Worm (Caenorhabditis elegans) whole organism, young adult: ENCODE results near the gene nlp-66.

ENCODE experiments used
- B0019.2 ChIP-seq: fragments of 200-800 bp; sonication (Bioruptor generic); conservative IDR thresholded peaks from 2 replicates; pipeline ENCODE4 v1.3.6; 2022; ENCODE audit warnings: missing genetic modification reagents, missing genetic modification characterization, missing compliant biosample characterization
- B0261.1 ChIP-seq: sonication (generic microtip); optimal IDR thresholded peaks from 2 replicates; lab custom pipeline; 2016; ENCODE audit warnings: mild to moderate bottlenecking, missing genetic modification characterization, moderate library complexity, missing compliant biosample characterization
- C17E4.6 ChIP-seq: fragments of 200-800 bp; sonication (Bioruptor generic); IDR thresholded peaks from 2 replicates; pipeline ENCODE4 v1.3.6; 2022; ENCODE audit warnings: missing genetic modification reagents, missing genetic modification characterization, missing compliant biosample characterization
- F10E7.11 ChIP-seq: sonication (generic microtip); optimal IDR thresholded peaks from 2 replicates; lab custom pipeline; 2017; ENCODE audit warnings: mild to moderate bottlenecking, missing genetic modification characterization, moderate library complexity, missing compliant biosample characterization
- F33H1.4 ChIP-seq: fragments of 200-800 bp; sonication (Bioruptor generic); IDR thresholded peaks from 2 replicates; pipeline ENCODE4 v1.3.6; 2022; ENCODE audit warnings: missing genetic modification reagents, missing genetic modification characterization, missing compliant biosample characterization
- K12H6.12 ChIP-seq: fragments of 200-800 bp; sonication (Bioruptor generic); optimal IDR thresholded peaks from 2 replicates; lab custom pipeline; 2018; ENCODE audit warnings: mild to moderate bottlenecking, missing genetic modification characterization, missing compliant biosample characterization
- T07F8.4 ChIP-seq: sonication (generic microtip); optimal IDR thresholded peaks from 2 replicates; lab custom pipeline; 2016; ENCODE audit warnings: mild to moderate bottlenecking, missing genetic modification characterization, moderate library complexity, missing compliant biosample characterization
- T26A5.8 ChIP-seq: sonication (generic microtip); optimal IDR thresholded peaks from 2 replicates; lab custom pipeline; 2016; ENCODE audit warnings: missing genetic modification characterization, missing compliant biosample characterization
- Y79H2A.3 ChIP-seq: fragments of 200-800 bp; sonication (Bioruptor generic); conservative IDR thresholded peaks from 2 replicates; pipeline ENCODE4 v1.3.6; 2022; ENCODE audit warnings: missing genetic modification reagents, missing genetic modification characterization, missing compliant biosample characterization
- Y95B8A.8 ChIP-seq: fragments of 200-800 bp; sonication (Bioruptor generic); IDR thresholded peaks from 2 replicates; pipeline ENCODE4 v1.3.6; 2022; ENCODE audit warnings: missing genetic modification reagents, missing genetic modification characterization, missing compliant biosample characterization
- attf-5 ChIP-seq: fragments of 200-800 bp; sonication (Bioruptor generic); optimal IDR thresholded peaks from 2 replicates; lab custom pipeline; 2018; ENCODE audit warnings: mild to moderate bottlenecking, missing genetic modification characterization, missing compliant biosample characterization
- ccch-3 ChIP-seq: fragments of 200-800 bp; sonication (Bioruptor generic); optimal IDR thresholded peaks from 2 replicates; lab custom pipeline; 2018; ENCODE audit warnings: mild to moderate bottlenecking, missing genetic modification characterization, missing compliant biosample characterization
- chd-7 ChIP-seq: sonication (generic microtip); optimal IDR thresholded peaks from 2 replicates; lab custom pipeline; 2016; ENCODE audit warnings: mild to moderate bottlenecking, missing genetic modification characterization, moderate library complexity, missing compliant biosample characterization
- die-1 ChIP-seq: sonication (generic microtip); optimal IDR thresholded peaks from 2 replicates; lab custom pipeline; 2016; ENCODE audit warnings: missing genotype, mild to moderate bottlenecking, missing genetic modification characterization, missing compliant biosample characterization
- dpl-1 ChIP-seq: fragments of 150-350 bp; optimal IDR thresholded peaks from 2 replicates; lab custom pipeline; 2014; ENCODE audit warnings: missing biosample characterization, missing genetic modification reagents, missing genetic modification characterization
- him-1 ChIP-seq: sonication (generic microtip); optimal IDR thresholded peaks from 2 replicates; lab custom pipeline; 2016; ENCODE audit warnings: missing genotype, missing genetic modification reagents, missing genetic modification characterization, missing compliant biosample characterization
- hlh-12 ChIP-seq: sonication (generic microtip); optimal IDR thresholded peaks from 2 replicates; lab custom pipeline; 2016; ENCODE audit warnings: missing genetic modification characterization, missing compliant biosample characterization
- hlh-26 ChIP-seq: fragments of 200-800 bp; sonication (Bioruptor generic); conservative IDR thresholded peaks from 2 replicates; pipeline ENCODE4 v1.3.6; 2022; ENCODE audit warnings: missing genetic modification reagents, missing genetic modification characterization, missing compliant biosample characterization
- hmg-20 ChIP-seq: fragments of 200-800 bp; sonication (Bioruptor generic); IDR thresholded peaks from 2 replicates; pipeline ENCODE4 v1.3.6; 2022; ENCODE audit warnings: missing genetic modification reagents, missing genetic modification characterization, missing compliant biosample characterization
- hsf-1 ChIP-seq: fragments of 200-800 bp; sonication (Bioruptor generic); IDR thresholded peaks from 2 replicates; pipeline ENCODE4 v1.3.6; 2022; ENCODE audit warnings: missing genetic modification reagents, missing genetic modification characterization, missing compliant biosample characterization
- let-607 ChIP-seq, 2 experiments: fragments of 200-800 bp in 1 of 2; sonication (Bioruptor generic) in 1 of 2; sonication (generic microtip) in 1 of 2; optimal IDR thresholded peaks; 2 replicates each; lab custom pipeline; 2016 to 2018; ENCODE audit warnings: mild to moderate bottlenecking in 2 of 2, missing compliant biosample characterization in 2 of 2, missing genetic modification characterization in 2 of 2, moderate library complexity in 2 of 2, missing genotype in 1 of 2
- lin-26 ChIP-seq: fragments of 200-800 bp; sonication (Bioruptor generic); IDR thresholded peaks from 2 replicates; pipeline ENCODE4 v1.3.6; 2022; ENCODE audit warnings: missing genetic modification reagents, missing genetic modification characterization, missing compliant biosample characterization
- lin-35 ChIP-seq, 3 experiments: fragments of 150-350 bp in 2 of 3; sonication (generic microtip) in 1 of 3; optimal IDR thresholded peaks; 2 replicates each; lab custom pipeline; 2014 to 2018; ENCODE audit warnings: missing biosample characterization in 3 of 3, missing genetic modification characterization in 3 of 3, missing genetic modification reagents in 3 of 3
- madf-3 ChIP-seq: fragments of 200-800 bp; sonication (Bioruptor generic); IDR thresholded peaks from 2 replicates; pipeline ENCODE4 v1.3.6; 2022; ENCODE audit warnings: missing genetic modification reagents, missing genetic modification characterization, missing compliant biosample characterization
- madf-6 ChIP-seq: fragments of 200-800 bp; sonication (Bioruptor generic); IDR thresholded peaks from 2 replicates; pipeline ENCODE4 v1.3.6; 2022; ENCODE audit warnings: missing genetic modification reagents, missing genetic modification characterization, missing compliant biosample characterization
- mcd-1 ChIP-seq: fragments of 200-800 bp; sonication (Bioruptor generic); IDR thresholded peaks from 2 replicates; pipeline ENCODE4 v1.3.6; 2022; ENCODE audit warnings: missing genetic modification reagents, missing genetic modification characterization, missing compliant biosample characterization
- mel-28 ChIP-seq: sonication (generic microtip); optimal IDR thresholded peaks from 2 replicates; lab custom pipeline; 2016; ENCODE audit warnings: borderline replicate concordance, mild to moderate bottlenecking, missing genetic modification characterization, missing compliant biosample characterization
- mes-4 ChIP-seq: sonication (generic microtip); optimal IDR thresholded peaks from 2 replicates; lab custom pipeline; 2016; ENCODE audit warnings: missing genotype, missing genetic modification characterization, missing compliant biosample characterization
- nfya-1 ChIP-seq: sonication (generic microtip); optimal IDR thresholded peaks from 2 replicates; lab custom pipeline; 2017; ENCODE audit warnings: antibody characterized with exemption, missing compliant biosample characterization, missing genetic modification characterization, borderline replicate concordance; ENCODE audit not compliant: insufficient read depth
- nfyb-1 ChIP-seq: fragments of 200-800 bp; sonication (Bioruptor generic); IDR thresholded peaks from 2 replicates; pipeline ENCODE4 v1.3.6; 2022; ENCODE audit warnings: missing genetic modification reagents, missing genetic modification characterization, missing compliant biosample characterization
- nhr-120 ChIP-seq: fragments of 200-800 bp; sonication (Bioruptor generic); IDR thresholded peaks from 2 replicates; pipeline ENCODE4 v1.3.6; 2022; ENCODE audit warnings: missing genetic modification characterization, missing compliant biosample characterization
- nhr-179 ChIP-seq: sonication (generic microtip); optimal IDR thresholded peaks from 2 replicates; lab custom pipeline; 2016; ENCODE audit warnings: mild to moderate bottlenecking, missing genetic modification characterization, missing compliant biosample characterization
- nhr-90 ChIP-seq: sonication (generic microtip); optimal IDR thresholded peaks from 2 replicates; lab custom pipeline; 2016; ENCODE audit warnings: missing genotype, mild to moderate bottlenecking, missing genetic modification characterization, missing compliant biosample characterization
- pbrm-1 ChIP-seq: fragments of 200-800 bp; sonication (Bioruptor generic); IDR thresholded peaks from 2 replicates; pipeline ENCODE4 v1.3.6; 2022; ENCODE audit warnings: missing genetic modification reagents, missing genetic modification characterization, missing compliant biosample characterization
- sdz-38 ChIP-seq: sonication (generic microtip); optimal IDR thresholded peaks from 2 replicates; lab custom pipeline; 2016; ENCODE audit warnings: missing genotype, missing genetic modification characterization, missing compliant biosample characterization
- sea-2 ChIP-seq: fragments of 200-800 bp; sonication (Bioruptor generic); IDR thresholded peaks from 2 replicates; pipeline ENCODE4 v1.3.6; 2022; ENCODE audit warnings: missing genetic modification characterization, missing compliant biosample characterization
- snpc-1.1 ChIP-seq: sonication (generic microtip); optimal IDR thresholded peaks from 2 replicates; lab custom pipeline; 2017; ENCODE audit warnings: missing genetic modification characterization, mild to moderate bottlenecking, missing compliant biosample characterization, antibody characterized with exemption, moderate library complexity, missing genotype, missing genetic modification reagents; ENCODE audit not compliant: insufficient read depth
- snpc-3.4 ChIP-seq: sonication (generic microtip); optimal IDR thresholded peaks from 2 replicates; lab custom pipeline; 2017; ENCODE audit warnings: missing genetic modification characterization, mild to moderate bottlenecking, missing compliant biosample characterization, antibody characterized with exemption, moderate library complexity, missing genotype, missing genetic modification reagents
- snpc-4 ChIP-seq, 5 experiments: fragments of 150-350 bp in 1 of 5; sonication (generic microtip) in 4 of 5; optimal IDR thresholded peaks; 2 replicates each; lab custom pipeline; 2014 to 2018; ENCODE audit warnings: missing genetic modification characterization in 5 of 5, missing biosample characterization in 3 of 5, antibody characterized with exemption in 2 of 5, mild to moderate bottlenecking in 2 of 5, missing compliant biosample characterization in 2 of 5, missing genotype in 2 of 5, moderate library complexity in 2 of 5, missing genetic modification reagents in 1 of 5
- tlf-1 ChIP-seq: fragments of 200-800 bp; sonication (Bioruptor generic); optimal IDR thresholded peaks from 2 replicates; lab custom pipeline; 2018; ENCODE audit warnings: mild to moderate bottlenecking, missing genetic modification characterization, missing compliant biosample characterization
- xnd-1 ChIP-seq: sonication (generic microtip); optimal IDR thresholded peaks from 2 replicates; lab custom pipeline; 2016; ENCODE audit warnings: missing genotype, missing genetic modification reagents, missing genetic modification characterization, missing compliant biosample characterization
- zim-3 ChIP-seq: sonication (generic microtip); optimal IDR thresholded peaks from 2 replicates; lab custom pipeline; 2017; ENCODE audit warnings: mild to moderate bottlenecking, missing genetic modification characterization, moderate library complexity, missing compliant biosample characterization
- ztf-18 ChIP-seq: sonication (generic microtip); optimal IDR thresholded peaks from 2 replicates; lab custom pipeline; 2016; ENCODE audit warnings: missing genotype, mild to moderate bottlenecking, missing genetic modification characterization, missing compliant biosample characterization
- ztf-25 ChIP-seq: fragments of 200-800 bp; sonication (Bioruptor generic); IDR thresholded peaks from 2 replicates; pipeline ENCODE4 v1.3.6; 2022; ENCODE audit warnings: missing genetic modification reagents, missing genetic modification characterization, missing compliant biosample characterization
- ztf-26 ChIP-seq: sonication (generic microtip); optimal IDR thresholded peaks from 2 replicates; lab custom pipeline; 2017; ENCODE audit warnings: missing genetic modification characterization, missing compliant biosample characterization
- ztf-3 ChIP-seq: fragments of 200-800 bp; sonication (Bioruptor generic); optimal IDR thresholded peaks from 2 replicates; lab custom pipeline; 2018; ENCODE audit warnings: mild to moderate bottlenecking, missing genetic modification characterization, missing compliant biosample characterization
- ztf-6 ChIP-seq: fragments of 200-800 bp; sonication (Bioruptor generic); IDR thresholded peaks from 2 replicates; pipeline ENCODE4 v1.3.6; 2022; ENCODE audit warnings: missing genetic modification reagents, missing genetic modification characterization, missing compliant biosample characterization

The nlp-66 gene

DNA sequence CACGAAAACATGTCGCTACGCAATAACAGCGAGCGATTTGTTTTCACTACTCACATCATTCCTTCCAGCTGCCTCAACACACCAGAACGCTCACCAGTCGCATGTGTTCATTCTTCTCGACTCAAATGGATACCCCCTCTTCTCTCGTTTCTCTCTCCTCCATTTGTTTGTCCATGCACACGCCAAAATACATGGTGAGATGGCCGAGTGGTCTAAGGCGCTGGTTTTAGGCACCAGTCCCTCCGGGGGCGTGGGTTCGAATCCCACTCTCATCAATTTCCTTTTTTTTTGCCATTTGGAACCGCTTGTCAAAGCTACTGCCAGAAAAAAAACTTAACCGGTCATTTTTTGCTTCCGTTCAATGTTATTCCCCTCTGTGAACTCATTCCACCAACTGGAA lies 21.1 kb downstream of the nlp-66 start (continued):
- TF ChIP-seq zim-3 (peak; percentile 39), pbrm-1 (GFP tag; lab: Robert Waterston, UW) (peak; percentile 95), madf-3 (GFP tag; lab: Robert Waterston, UW) (peak; percentile 66; the same call in 1 of the 2 replicates), ztf-6 (GFP tag; lab: Robert Waterston, UW) (peak; percentile 82; the same call in 1 of the 2 replicates), snpc-1.1 (tag; lab: Kevin White, UChicago) (peak; percentile 7), ztf-25 (peak; percentile 88; the same call in 1 of the 2 replicates), nfyb-1 (GFP tag; lab: Robert Waterston, UW) (peak; percentile 80; the same call in 1 of the 2 replicates), let-607 (tag; optimal IDR thresholded peaks at IDR 0.05; lab: Kevin White, UChicago) (peak; percentile 56 to 64), ztf-3 (peak; percentile 12), hlh-12 (tag; lab: Kevin White, UChicago) (no peak), nfya-1 (no peak), F33H1.4 (GFP tag; lab: Robert Waterston, UW) (0 out of 2 replicates have a peak, but pooled peaks have one; percentile 22), B0019.2 (GFP tag; lab: Robert Waterston, UW) (no peak), hmg-20 (GFP tag; lab: Robert Waterston, UW) (peak; percentile 88), lin-35 (GFP tag; optimal IDR thresholded peaks at IDR 0.05; lab: Kevin White, UChicago) (peak in 1 of 3 experiments; percentile 75), Y95B8A.8 (GFP tag; lab: Robert Waterston, UW) (no peak), snpc-4 (GFP tag; optimal IDR thresholded peaks at IDR 0.05; lab: Kevin White, UChicago) (peak; percentile 58), snpc-4 (tag; optimal IDR thresholded peaks at IDR 0.05; lab: Kevin White, UChicago) (peak in 2 of 4 experiments; percentile 66 to 81), dpl-1 (GFP tag; lab: Kevin White, UChicago) (no peak), nhr-179 (tag; lab: Kevin White, UChicago) (peak; percentile 46), nhr-120 (GFP tag; lab: Robert Waterston, UW) (0 out of 2 replicates have a peak, but pooled peaks have one; percentile 48), ccch-3 (GFP tag; lab: Kevin White, UChicago) (peak; percentile 15), snpc-3.4 (tag; lab: Kevin White, UChicago) (peak; percentile 26), sea-2 (GFP tag; lab: Robert Waterston, UW) (no peak), T07F8.4 (tag; lab: Kevin White, UChicago) (peak; percentile 77), chd-7 (tag; lab: Kevin White, UChicago) (no peak), K12H6.12 (peak; percentile 84), Y79H2A.3 (GFP tag; lab: Robert Waterston, UW) (no peak), die-1 (tag; lab: Kevin White, UChicago) (peak; percentile 84), T26A5.8 (no peak), C17E4.6 (GFP tag; lab: Robert Waterston, UW) (peak; percentile 64; the same call in 1 of the 2 replicates), madf-6 (GFP tag; lab: Robert Waterston, UW) (no peak), F10E7.11 (tag; lab: Kevin White, UChicago) (peak; percentile 57), mes-4 (tag; lab: Kevin White, UChicago) (peak; percentile 61), him-1 (peak; percentile 94), xnd-1 (tag; lab: Kevin White, UChicago) (no peak), sdz-38 (tag; lab: Kevin White, UChicago) (no peak), B0261.1 (peak; percentile 96), attf-5 (GFP tag; lab: Kevin White, UChicago) (peak; percentile 63), nhr-90 (tag; lab: Kevin White, UChicago) (peak; percentile 89), lin-26 (GFP tag; lab: Robert Waterston, UW) (peak; percentile 83), ztf-18 (tag; lab: Kevin White, UChicago) (peak; percentile 36), hlh-26 (GFP tag; lab: Robert Waterston, UW) (no peak), mcd-1 (GFP tag; lab: Robert Waterston, UW) (peak; percentile 79), ztf-26 (tag; lab: Kevin White, UChicago) (peak; percentile 92), tlf-1 (GFP tag; lab: Kevin White, UChicago) (peak; percentile 50), mel-28 (tag; lab: Kevin White, UChicago) (peak; percentile 71), hsf-1 (GFP tag; lab: Robert Waterston, UW) (no peak)
